Fruit fly (Drosophila melanogaster): Measurements from ENCODE around the gene CG15747.

CG15747 gene

DNA sequence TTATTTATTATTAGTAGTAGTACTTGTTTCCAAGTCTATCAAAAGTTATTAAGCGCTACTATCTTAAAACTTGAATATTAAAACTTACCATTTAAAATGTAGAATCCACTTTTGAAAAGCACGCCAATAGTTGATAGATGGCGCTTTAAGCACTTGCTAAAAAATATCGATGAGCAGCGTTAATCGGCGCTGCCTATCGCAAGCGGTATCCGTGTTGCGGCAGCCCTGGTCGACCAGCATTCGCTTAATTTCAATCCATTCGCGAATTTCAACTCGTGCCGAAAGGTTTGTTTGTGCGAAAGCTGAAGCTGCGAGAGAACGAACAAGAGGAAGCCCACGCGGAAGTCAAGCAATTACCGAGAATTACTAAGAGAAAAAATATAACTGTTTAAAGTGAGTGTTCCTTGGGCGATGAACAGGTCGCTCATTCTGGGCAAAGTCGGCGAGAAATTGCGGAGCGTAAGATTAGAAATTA lies 8.5 kb upstream of the CG15747 start, which contains the start of gene Prx2 (continued):
- TF ChIP-seq HmgD (GFP tag; optimal IDR thresholded peaks at IDR 0.05) (peak; percentile 6), fu2 (GFP tag; optimal IDR thresholded peaks at IDR 0.05) (no peak), CG11560 (tag; IDR thresholded peaks at IDR 0.05) (peak; percentile 36; the same call in 1 of the 3 replicates), CG4730 (GFP tag; IDR thresholded peaks at IDR 0.05) (0 out of 2 replicates have a peak, but pooled peaks have one; percentile 9), CG6683 (GFP tag; optimal IDR thresholded peaks at IDR 0.05) (no peak), Rx (GFP tag; IDR thresholded peaks at IDR 0.05) (no peak), Gsc (GFP tag; IDR thresholded peaks at IDR 0.05) (no peak), Awh (GFP tag; IDR thresholded peaks at IDR 0.05) (no peak), Dip3 (GFP tag; optimal IDR thresholded peaks at IDR 0.05) (no peak), bcd (GFP tag; optimal IDR thresholded peaks at IDR 0.05) (peak; percentile 56), E2f1 (GFP tag; IDR thresholded peaks at IDR 0.05) (peak; percentile 68; the same call in 1 of the 2 replicates), hth (optimal IDR thresholded peaks at IDR 0.05) (no peak), CG12769 (tag; optimal IDR thresholded peaks at IDR 0.05) (no peak), slp2 (GFP tag; optimal IDR thresholded peaks at IDR 0.05) (no peak), CG15269 (tag; optimal IDR thresholded peaks at IDR 0.05) (no peak), Ada2b (GFP tag; IDR thresholded peaks at IDR 0.05) (no peak), CG11504 (tag; optimal IDR thresholded peaks at IDR 0.05) (peak; percentile 48), Sry-β (GFP tag; optimal IDR thresholded peaks at IDR 0.05) (no peak), eyg (GFP tag; optimal IDR thresholded peaks at IDR 0.05) (no peak), CG17361 (GFP tag; IDR thresholded peaks at IDR 0.05) (no peak), CG15073 (GFP tag; optimal IDR thresholded peaks at IDR 0.05) (no peak), CG3281 (GFP tag; optimal IDR thresholded peaks at IDR 0.05) (no peak), CG34422 (GFP tag; IDR thresholded peaks at IDR 0.05) (0 out of 3 replicates have a peak, but pooled peaks have one; percentile 27), E2f2 (GFP tag; IDR thresholded peaks at IDR 0.05) (peak; percentile 93), CG14965 (GFP tag; optimal IDR thresholded peaks at IDR 0.05; ENCODE audit: borderline replicate concordance) (no peak), CG3163 (GFP tag; optimal IDR thresholded peaks at IDR 0.05) (peak; percentile 11), stc (GFP tag; IDR thresholded peaks at IDR 0.05) (no peak), Dbx (GFP tag; IDR thresholded peaks at IDR 0.05) (peak; percentile 74), CG18619 (GFP tag; optimal IDR thresholded peaks at IDR 0.05) (no peak), CG8359 (GFP tag; optimal IDR thresholded peaks at IDR 0.05; ENCODE audit: borderline replicate concordance) (no peak), ac (GFP tag; optimal IDR thresholded peaks at IDR 0.05) (no peak), dmrt99B (tag; optimal IDR thresholded peaks at IDR 0.05) (no peak), inv (GFP tag; IDR thresholded peaks at IDR 0.05; ENCODE audit: partially characterized antibody) (peak; percentile 71; the same call in 1 of the 2 replicates), gem (tag; optimal IDR thresholded peaks at IDR 0.05) (peak; percentile 17), CG2678 (tag; optimal IDR thresholded peaks at IDR 0.05) (no peak), esg (GFP tag; conservative IDR thresholded peaks at IDR 0.05) (no peak), ken (GFP tag; IDR thresholded peaks at IDR 0.05) (no peak), CG13123 (GFP tag; optimal IDR thresholded peaks at IDR 0.05) (no peak), CG5953 (GFP tag; IDR thresholded peaks at IDR 0.05) (no peak), zfh1 (GFP tag; IDR thresholded peaks at IDR 0.05) (no peak), CG32772 (GFP tag; IDR thresholded peaks at IDR 0.05) (no peak), Xbp1 (GFP tag; optimal IDR thresholded peaks at IDR 0.05) (peak; percentile 32), HLHmδ (GFP tag; optimal IDR thresholded peaks at IDR 0.05) (no peak), Dll (GFP tag; IDR thresholded peaks at IDR 0.05; ENCODE audit: partially characterized antibody) (peak; percentile 75), Atf-2 (GFP tag; optimal IDR thresholded peaks at IDR 0.05) (no peak), Trl (optimal IDR thresholded peaks at IDR 0.05) (peak in 1 of 2 experiments; percentile 23), Trl (GFP tag; optimal IDR thresholded peaks at IDR 0.05) (no peak), MTF-1 (GFP tag; optimal IDR thresholded peaks at IDR 0.05; ENCODE audit: borderline replicate concordance) (peak; percentile 32), Eip74EF (GFP tag; optimal IDR thresholded peaks at IDR 0.05) (no peak), ttk (GFP tag; IDR thresholded peaks at IDR 0.05) (no peak), CG17359 (tag; optimal IDR thresholded peaks at IDR 0.05) (no peak), tin (GFP tag; optimal IDR thresholded peaks at IDR 0.05) (no peak)
